Worm (Caenorhabditis elegans): Measurements from ENCODE around the gene F53C3.11.

F53C3.11 gene

ce11 chrII:3913673-3914072 is 7.2 kb upstream of the F53C3.11 start:
- TF ChIP-seq nhr-41 (GFP tag; IDR thresholded peaks at IDR 0.05) (no peak), dmd-6 (GFP tag; IDR thresholded peaks at IDR 0.05) (no peak), D1046.2 (GFP tag; IDR thresholded peaks at IDR 0.05) (no peak), nhr-102 (tag; optimal IDR thresholded peaks at IDR 0.05) (no peak), Y105C5A.15 (GFP tag; IDR thresholded peaks at IDR 0.05) (no peak), mxl-3 (GFP tag; optimal IDR thresholded peaks at IDR 0.05) (no peak), lin-1 (GFP tag; IDR thresholded peaks at IDR 0.05) (no peak), ceh-28 (tag; optimal IDR thresholded peaks at IDR 0.05) (peak; percentile 79)

- TF ChIP-seq F49E8.2 (tag; optimal IDR thresholded peaks at IDR 0.05; ENCODE audit: borderline replicate concordance) (no peak), ZK337.2 (GFP tag; IDR thresholded peaks at IDR 0.05) (no peak), arid-1 (GFP tag; conservative IDR thresholded peaks at IDR 0.05) (no peak), mep-1 (tag; optimal IDR thresholded peaks at IDR 0.05) (no peak), egl-43 (GFP tag; IDR thresholded peaks at IDR 0.05) (no peak), nhr-102 (tag; optimal IDR thresholded peaks at IDR 0.05) (no peak), D1046.2 (GFP tag; IDR thresholded peaks at IDR 0.05) (no peak), mdt-29 (GFP tag; IDR thresholded peaks at IDR 0.05) (no peak), ctbp-1 (GFP tag; IDR thresholded peaks at IDR 0.05) (no peak), spr-3 (GFP tag; optimal IDR thresholded peaks at IDR 0.05) (no peak)
Observed at ce11 chrII:3911716-3912115, 5.2 kb upstream of the F53C3.11 start, which contains the start of gene F53C3.1. Gene F53C3.1, plus strand, starts transcription at chrII:3912016.

ce11 chrII:3911284-3911683 is 4.8 kb upstream of the F53C3.11 start:
- TF ChIP-seq sdz-12 (GFP tag; optimal IDR thresholded peaks at IDR 0.05) (no peak), ZK337.2 (GFP tag; IDR thresholded peaks at IDR 0.05) (no peak), daf-12 (tag; optimal IDR thresholded peaks at IDR 0.05) (no peak), unc-62 (GFP tag; optimal IDR thresholded peaks at IDR 0.05 in 1 of 2) (peak in 1 of 2 experiments; percentile 14), unc-62 (tag; optimal IDR thresholded peaks at IDR 0.05) (no peak), ctbp-1 (GFP tag; IDR thresholded peaks at IDR 0.05) (no peak), egl-43 (GFP tag; IDR thresholded peaks at IDR 0.05) (no peak), nhr-237 (tag; optimal IDR thresholded peaks at IDR 0.05) (no peak), ceh-28 (tag; optimal IDR thresholded peaks at IDR 0.05) (no peak), zfp-3 (GFP tag; conservative IDR thresholded peaks at IDR 0.05) (no peak), daf-19 (GFP tag; conservative IDR thresholded peaks at IDR 0.05) (no peak), set-16 (GFP tag; IDR thresholded peaks at IDR 0.05) (no peak), lsy-2 (tag; optimal IDR thresholded peaks at IDR 0.05) (peak in 1 of 2 experiments; percentile 32), fos-1 (tag; optimal IDR thresholded peaks at IDR 0.05) (no peak), zag-1 (tag; optimal IDR thresholded peaks at IDR 0.05) (no peak), D1046.2 (GFP tag; IDR thresholded peaks at IDR 0.05) (no peak), php-3 (GFP tag; IDR thresholded peaks at IDR 0.05) (peak; percentile 56; the same call in 1 of the 2 replicates), lin-13 (GFP tag; optimal IDR thresholded peaks at IDR 0.05) (no peak), mes-2 (tag; optimal IDR thresholded peaks at IDR 0.05; ENCODE audit: poor library complexity, severe bottlenecking) (peak; percentile 9), T20F7.1 (GFP tag; optimal IDR thresholded peaks at IDR 0.05) (no peak), tra-1 (GFP tag; IDR thresholded peaks at IDR 0.05) (no peak), unc-130 (GFP tag; optimal IDR thresholded peaks at IDR 0.05) (no peak), pha-4 (GFP tag; IDR thresholded peaks at IDR 0.05) (no peak), pha-4 (tag; optimal IDR thresholded peaks at IDR 0.05) (peak; percentile 56), R02D3.7 (tag; optimal IDR thresholded peaks at IDR 0.05) (no peak), madf-5 (GFP tag; IDR thresholded peaks at IDR 0.05) (no peak), hlh-11 (tag; optimal IDR thresholded peaks at IDR 0.05) (peak; percentile 84), mep-1 (tag; optimal IDR thresholded peaks at IDR 0.05) (no peak), aha-1 (tag) (no peak), zfp-2 (tag; optimal IDR thresholded peaks at IDR 0.05) (no peak), F10B5.3 (tag; optimal IDR thresholded peaks at IDR 0.05) (no peak), Y48G9A.11 (GFP tag; IDR thresholded peaks at IDR 0.05) (no peak), daf-16 (GFP tag; optimal IDR thresholded peaks at IDR 0.05) (peak; percentile 25 to 48), daf-16 (tag; optimal IDR thresholded peaks at IDR 0.05) (peak; percentile 99), nhr-28 (tag; optimal IDR thresholded peaks at IDR 0.05) (peak; percentile 91), nhr-102 (tag; optimal IDR thresholded peaks at IDR 0.05) (peak; percentile 59), mdl-1 (tag; optimal IDR thresholded peaks at IDR 0.05) (peak in 1 of 2 experiments; percentile 54), nhr-6 (tag; optimal IDR thresholded peaks at IDR 0.05) (no peak), F37D6.2 (tag; optimal IDR thresholded peaks at IDR 0.05) (no peak)

Measured in whole organism, L4 larva.